Fruit fly (Drosophila melanogaster): ENCODE results near the gene Prosalpha3T.

DNA sequence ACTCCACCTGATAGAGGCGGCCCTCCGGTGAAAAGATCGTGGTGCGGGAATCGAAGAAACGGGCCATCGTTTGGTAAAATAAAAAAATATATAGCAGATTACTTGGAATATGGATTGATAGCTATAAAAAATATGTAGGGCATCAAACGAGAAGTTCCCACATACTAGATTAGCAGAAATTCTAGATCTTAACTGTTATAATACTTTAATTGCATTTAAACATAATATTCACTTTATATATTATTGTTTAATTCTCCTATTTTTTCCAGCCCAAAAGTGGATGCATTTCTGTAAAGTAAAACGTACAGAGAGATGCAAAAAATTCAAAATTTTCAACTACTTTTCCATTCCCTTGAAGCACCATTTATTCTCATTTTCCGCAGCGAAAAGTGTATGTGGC, at the start of gene Prosalpha3T:
- TF ChIP-seq CTCF (optimal IDR thresholded peaks at IDR 0.05) = no peak
- TF ChIP-seq CG8478 (optimal IDR thresholded peaks at IDR 0.05) = no peak
